Worm (Caenorhabditis elegans) whole organism, L4 larva: ENCODE measurements around the gene rfc-3.

Experiments used
- F10B5.3 ChIP-seq: sonication (generic microtip); optimal IDR thresholded peaks from 2 replicates; lab custom pipeline; 2016; ENCODE audit warnings: mild to moderate bottlenecking, missing genetic modification characterization, missing compliant biosample characterization
- F37D6.2 ChIP-seq: sonication (generic microtip); optimal IDR thresholded peaks from 2 replicates; lab custom pipeline; 2016; ENCODE audit warnings: mild to moderate bottlenecking, missing genetic modification characterization, missing compliant biosample characterization
- Y105C5A.15 ChIP-seq: fragments of 200-800 bp; sonication (Bioruptor generic); IDR thresholded peaks from 2 replicates; pipeline ENCODE4 v1.3.6; 2022; ENCODE audit warnings: missing genetic modification characterization, missing compliant biosample characterization
- Y75B8A.6 ChIP-seq: fragments of 200-800 bp; sonication (Bioruptor generic); IDR thresholded peaks from 2 replicates; pipeline ENCODE4 v1.3.6; 2022; ENCODE audit warnings: missing genetic modification reagents, missing genetic modification characterization, missing compliant biosample characterization
- aha-1 ChIP-seq: fragments of 150-350 bp; peaks from one replicate; lab custom pipeline; 2014; ENCODE audit warnings: missing biosample characterization, missing genetic modification characterization
- arid-1 ChIP-seq: fragments of 200-800 bp; sonication (Bioruptor generic); conservative IDR thresholded peaks from 2 replicates; pipeline ENCODE4 v1.3.6; 2022; ENCODE audit warnings: missing genetic modification reagents, missing genetic modification characterization, missing compliant biosample characterization
- ceh-20 ChIP-seq: fragments of 200-800 bp; sonication (Bioruptor generic); IDR thresholded peaks from 2 replicates; pipeline ENCODE4 v1.3.6; 2022; ENCODE audit warnings: missing genetic modification reagents, missing genetic modification characterization, missing compliant biosample characterization
- ceh-28 ChIP-seq: fragments of 150-350 bp; optimal IDR thresholded peaks from 2 replicates; lab custom pipeline; 2014; ENCODE audit warnings: missing biosample characterization, missing genetic modification reagents, missing genetic modification characterization
- ceh-32 ChIP-seq: sonication (generic microtip); optimal IDR thresholded peaks from 2 replicates; lab custom pipeline; 2016; ENCODE audit warnings: mild to moderate bottlenecking, missing genetic modification characterization, missing compliant biosample characterization; ENCODE audit not compliant: poor library complexity
- ceh-62 ChIP-seq: sonication (generic microtip); optimal IDR thresholded peaks from 2 replicates; lab custom pipeline; 2017; ENCODE audit warnings: missing biosample characterization, missing genetic modification characterization
- ces-1 ChIP-seq: fragments of 150-350 bp; sonication (generic microtip); optimal IDR thresholded peaks from 4 replicates; lab custom pipeline; 2014; ENCODE audit warnings: missing biosample characterization, missing genetic modification reagents, missing genetic modification characterization
- daf-12 ChIP-seq: fragments of 150-350 bp; optimal IDR thresholded peaks from 2 replicates; lab custom pipeline; 2014; ENCODE audit warnings: missing biosample characterization, missing genetic modification reagents, missing genetic modification characterization
- daf-16 ChIP-seq, 3 experiments: sonication (generic microtip); optimal IDR thresholded peaks; 2 replicates each; lab custom pipeline; 2016 to 2017; ENCODE audit warnings: missing genetic modification characterization in 3 of 3, missing genetic modification reagents in 3 of 3, mild to moderate bottlenecking in 2 of 3, missing compliant biosample characterization in 2 of 3, missing biosample characterization in 1 of 3, moderate library complexity in 1 of 3
- dmd-8 ChIP-seq: fragments of 200-800 bp; sonication (Bioruptor generic); IDR thresholded peaks from 2 replicates; pipeline ENCODE4 v1.3.6; 2022; ENCODE audit warnings: missing genetic modification characterization, missing compliant biosample characterization
- dmd-9 ChIP-seq: fragments of 200-800 bp; sonication (Bioruptor generic); IDR thresholded peaks from 2 replicates; pipeline ENCODE4 v1.3.6; 2022; ENCODE audit warnings: missing genetic modification reagents, missing genetic modification characterization, missing compliant biosample characterization
- fkh-10 ChIP-seq: fragments of 150-350 bp; optimal IDR thresholded peaks from 2 replicates; lab custom pipeline; 2014; ENCODE audit warnings: missing biosample characterization, missing genetic modification reagents, missing genetic modification characterization
- hlh-11 ChIP-seq: fragments of 200-800 bp; sonication (Bioruptor generic); optimal IDR thresholded peaks from 2 replicates; lab custom pipeline; 2018; ENCODE audit warnings: mild to moderate bottlenecking, missing genetic modification characterization, missing compliant biosample characterization
- hmg-1.1 ChIP-seq: fragments of 200-800 bp; sonication (Bioruptor generic); IDR thresholded peaks from 2 replicates; pipeline ENCODE4 v1.3.6; 2022; ENCODE audit warnings: missing genetic modification reagents, missing genetic modification characterization, missing compliant biosample characterization
- lin-1 ChIP-seq: fragments of 200-800 bp; sonication (Bioruptor generic); IDR thresholded peaks from 2 replicates; pipeline ENCODE4 v1.3.6; 2022; ENCODE audit warnings: missing genetic modification reagents, missing genetic modification characterization, missing compliant biosample characterization
- lin-13 ChIP-seq: fragments of 150-350 bp; optimal IDR thresholded peaks from 2 replicates; lab custom pipeline; 2014; ENCODE audit warnings: missing biosample characterization, missing genetic modification reagents, missing genetic modification characterization
- lin-38 ChIP-seq: fragments of 200-800 bp; sonication (Bioruptor generic); IDR thresholded peaks from 2 replicates; pipeline ENCODE4 v1.3.6; 2022; ENCODE audit warnings: missing genetic modification reagents, missing genetic modification characterization, missing compliant biosample characterization
- lin-39 ChIP-seq: fragments of 150-350 bp; optimal IDR thresholded peaks from 2 replicates; lab custom pipeline; 2014; ENCODE audit warnings: missing biosample characterization, missing genetic modification reagents, missing genetic modification characterization
- lir-3 ChIP-seq: sonication (generic microtip); optimal IDR thresholded peaks from 2 replicates; lab custom pipeline; 2016; ENCODE audit warnings: mild to moderate bottlenecking, missing genetic modification characterization, missing compliant biosample characterization
- lsy-2 ChIP-seq, 2 experiments: fragments of 150-350 bp in 1 of 2; sonication (generic microtip) in 1 of 2; optimal IDR thresholded peaks; 2 replicates each; lab custom pipeline; 2014 to 2017; ENCODE audit warnings: missing biosample characterization in 2 of 2, missing genetic modification characterization in 2 of 2
- mdt-29 ChIP-seq: fragments of 200-800 bp; sonication (Bioruptor generic); IDR thresholded peaks from 2 replicates; pipeline ENCODE4 v1.3.6; 2022; ENCODE audit warnings: missing genetic modification reagents, missing genetic modification characterization, missing compliant biosample characterization
- nhr-10 ChIP-seq: fragments of 150-350 bp; optimal IDR thresholded peaks from 2 replicates; lab custom pipeline; 2014; ENCODE audit warnings: missing biosample characterization, missing genetic modification characterization
- nhr-11 ChIP-seq: fragments of 150-350 bp; optimal IDR thresholded peaks from 2 replicates; lab custom pipeline; 2014; ENCODE audit warnings: missing biosample characterization, missing genetic modification characterization
- nhr-111 ChIP-seq: fragments of 200-800 bp; sonication (Bioruptor generic); optimal IDR thresholded peaks from 2 replicates; lab custom pipeline; 2018; ENCODE audit warnings: mild to moderate bottlenecking, missing genetic modification characterization, missing compliant biosample characterization
- nhr-25 ChIP-seq: sonication (generic microtip); optimal IDR thresholded peaks from 2 replicates; lab custom pipeline; 2017; ENCODE audit warnings: missing genetic modification characterization, mild to moderate bottlenecking, missing compliant biosample characterization, antibody characterized with exemption, moderate library complexity, borderline replicate concordance; ENCODE audit not compliant: insufficient read depth
- nhr-48 ChIP-seq: sonication (generic microtip); optimal IDR thresholded peaks from 2 replicates; lab custom pipeline; 2016; ENCODE audit warnings: mild to moderate bottlenecking, missing genetic modification characterization, missing compliant biosample characterization
- pqm-1 ChIP-seq: sonication (generic microtip); optimal IDR thresholded peaks from 2 replicates; lab custom pipeline; 2017; ENCODE audit warnings: missing biosample characterization, missing genetic modification characterization
- rbr-2 ChIP-seq: sonication (generic microtip); optimal IDR thresholded peaks from 2 replicates; lab custom pipeline; 2016; ENCODE audit warnings: missing genotype, missing genetic modification characterization, missing compliant biosample characterization
- set-16 ChIP-seq: fragments of 200-800 bp; sonication (Bioruptor generic); IDR thresholded peaks from 2 replicates; pipeline ENCODE4 v1.3.6; 2022; ENCODE audit warnings: missing genetic modification reagents, missing genetic modification characterization, missing compliant biosample characterization
- snpc-1.2 ChIP-seq: fragments of 200-800 bp; sonication (Bioruptor generic); IDR thresholded peaks from 2 replicates; pipeline ENCODE4 v1.3.6; 2022; ENCODE audit warnings: missing genetic modification reagents, missing genetic modification characterization, missing compliant biosample characterization
- snpc-4 ChIP-seq: fragments of 150-350 bp; optimal IDR thresholded peaks from 2 replicates; lab custom pipeline; 2014; ENCODE audit warnings: missing biosample characterization, missing genetic modification characterization
- spr-1 ChIP-seq: sonication (generic microtip); optimal IDR thresholded peaks from 2 replicates; lab custom pipeline; 2016; ENCODE audit warnings: mild to moderate bottlenecking, missing genetic modification characterization, missing compliant biosample characterization
- unc-130 ChIP-seq: sonication (generic microtip); optimal IDR thresholded peaks from 2 replicates; lab custom pipeline; 2016; ENCODE audit warnings: missing genetic modification reagents, missing genetic modification characterization, missing compliant biosample characterization
- unc-62 ChIP-seq, 3 experiments: fragments of 150-350 bp in 1 of 3; sonication (generic microtip); optimal IDR thresholded peaks in 2 of 3; peaks in 1 of 3; 1 replicate in 1 of 3; 2 replicates in 2 of 3; lab custom pipeline; 2014 to 2017; ENCODE audit warnings: missing biosample characterization in 3 of 3, missing genetic modification characterization in 3 of 3, missing genetic modification reagents in 3 of 3, missing genotype in 1 of 3
- zag-1 ChIP-seq: fragments of 150-350 bp; optimal IDR thresholded peaks from 2 replicates; lab custom pipeline; 2014; ENCODE audit warnings: missing biosample characterization, missing genetic modification characterization
- zip-11 ChIP-seq: fragments of 200-800 bp; sonication (Bioruptor generic); IDR thresholded peaks from 2 replicates; pipeline ENCODE4 v1.3.6; 2022; ENCODE audit warnings: missing genetic modification characterization, missing compliant biosample characterization

Gene rfc-3

ce11 chrIV:13116679-13117078, 21.1 kb downstream of the rfc-3 start:
- TF ChIP-seq nhr-111 (GFP tag; lab: Kevin White, UChicago) = no peak
- no peak for TF ChIP-seq aha-1 (tag; lab: Kevin White, UChicago)
- TF ChIP-seq Y75B8A.6 (GFP tag; lab: Robert Waterston, UW) = no peak
- TF ChIP-seq hmg-1.1 (GFP tag; lab: Robert Waterston, UW) = no peak
- no peak for TF ChIP-seq set-16 (GFP tag; lab: Robert Waterston, UW)
- no peak for TF ChIP-seq pqm-1 (tag; lab: Kevin White, UChicago)
- TF ChIP-seq lin-39 = no peak
- no peak for TF ChIP-seq dmd-8 (GFP tag; lab: Robert Waterston, UW)
- no peak for TF ChIP-seq lin-13 (GFP tag; lab: Kevin White, UChicago)
- no peak for TF ChIP-seq F37D6.2
- no peak for TF ChIP-seq snpc-4 (tag; lab: Kevin White, UChicago)
- no peak for TF ChIP-seq nhr-25 (tag; lab: Kevin White, UChicago)
- no peak for TF ChIP-seq daf-12 (tag; lab: Kevin White, UChicago)
- TF ChIP-seq unc-130 (GFP tag; lab: Kevin White, UChicago) = no peak
- TF ChIP-seq arid-1 (GFP tag; lab: Robert Waterston, UW) = no peak
- no peak for TF ChIP-seq zag-1 (tag; lab: Kevin White, UChicago)
- TF ChIP-seq ceh-28 = no peak

- TF ChIP-seq fkh-10 (no peak), zag-1 (tag; lab: Kevin White, UChicago) (no peak), zip-11 (GFP tag; lab: Robert Waterston, UW) (no peak), lin-38 (no peak), unc-62 (GFP tag; optimal IDR thresholded peaks at IDR 0.05 in 1 of 2; lab: Kevin White, UChicago) (peak in 1 of 2 experiments; percentile 49), unc-62 (tag; optimal IDR thresholded peaks at IDR 0.05; lab: Kevin White, UChicago) (no peak), ceh-32 (tag; lab: Kevin White, UChicago) (no peak), lsy-2 (tag; optimal IDR thresholded peaks at IDR 0.05; lab: Kevin White, UChicago) (peak in 1 of 2 experiments; percentile 6)
Observed at ce11 chrIV:13118794-13119193, 23.2 kb downstream of the rfc-3 start, which contains the start of gene unc-30. TSS of gene unc-30 (plus strand) at chrIV:13118977.

DNA sequence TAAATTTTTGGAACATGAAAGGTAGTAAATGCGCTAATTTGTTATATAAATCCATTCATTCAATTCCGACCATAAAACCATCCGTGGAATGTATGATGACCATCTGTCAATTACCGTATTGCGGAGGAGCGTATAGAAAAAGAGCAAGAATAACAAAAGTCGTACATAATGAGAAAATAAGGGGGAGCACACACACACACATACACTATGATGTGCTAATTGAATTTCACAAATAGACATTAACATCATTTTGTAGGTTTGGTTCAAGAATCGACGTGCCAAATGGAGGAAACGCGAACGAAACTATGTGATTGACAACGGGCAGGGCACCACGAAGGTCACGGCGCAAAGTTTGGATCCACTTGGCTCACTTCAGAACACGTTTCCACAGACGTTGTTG, 25.8 kb downstream of the rfc-3 start:
- TF ChIP-seq F10B5.3 (tag; lab: Kevin White, UChicago) = no peak
- no peak for TF ChIP-seq mdt-29 (GFP tag; lab: Robert Waterston, UW)
- TF ChIP-seq ces-1 (GFP tag; lab: Kevin White, UChicago) = no peak
- no peak for TF ChIP-seq nhr-10 (tag; lab: Kevin White, UChicago)
- no peak for TF ChIP-seq lir-3 (tag; lab: Kevin White, UChicago)
- no peak for TF ChIP-seq Y105C5A.15
- TF ChIP-seq rbr-2 (tag; lab: Kevin White, UChicago) = no peak
- no peak for TF ChIP-seq dmd-9

ce11 chrIV:13125999-13126398, 30.4 kb downstream of the rfc-3 start:
- TF ChIP-seq rbr-2 (tag; lab: Kevin White, UChicago) (no peak), ceh-20 (GFP tag; lab: Robert Waterston, UW) (no peak), lin-39 (no peak), ceh-62 (tag; lab: Kevin White, UChicago) (no peak), daf-16 (GFP tag; optimal IDR thresholded peaks at IDR 0.05; lab: Kevin White, UChicago) (no peak), daf-16 (tag; optimal IDR thresholded peaks at IDR 0.05; lab: Kevin White, UChicago) (no peak), nhr-48 (tag; lab: Kevin White, UChicago) (no peak), hlh-11 (peak; percentile 2), F10B5.3 (tag; lab: Kevin White, UChicago) (no peak), snpc-1.2 (GFP tag; lab: Robert Waterston, UW) (no peak), lsy-2 (tag; optimal IDR thresholded peaks at IDR 0.05; lab: Kevin White, UChicago) (no peak), unc-130 (GFP tag; lab: Kevin White, UChicago) (no peak), lin-1 (no peak), unc-62 (GFP tag; optimal IDR thresholded peaks at IDR 0.05 in 1 of 2; lab: Kevin White, UChicago) (no peak), unc-62 (tag; optimal IDR thresholded peaks at IDR 0.05; lab: Kevin White, UChicago) (no peak), ces-1 (GFP tag; lab: Kevin White, UChicago) (no peak), spr-1 (tag; lab: Kevin White, UChicago) (no peak), nhr-11 (tag; lab: Kevin White, UChicago) (peak; percentile 10)
